Fruit fly (Drosophila melanogaster) Kc167 (cell line): ENCODE results near the gene ND-ASHI.

Experiments
- Myc ChIP-seq: fragments of >200 bp; optimal IDR thresholded peaks from 2 replicates; lab custom pipeline; 2017; ENCODE audit warnings: missing external identifiers
- Sin3A ChIP-seq: fragments of >200 bp; optimal IDR thresholded peaks from 2 replicates; lab custom pipeline; 2018; ENCODE audit warnings: missing external identifiers
- h ChIP-seq: fragments of >200 bp; optimal IDR thresholded peaks from 3 replicates; lab custom pipeline; 2018; ENCODE audit warnings: missing external identifiers
- insv ChIP-seq: fragments of >200 bp; optimal IDR thresholded peaks from 3 replicates; lab custom pipeline; 2018; ENCODE audit warnings: missing external identifiers
- psq ChIP-seq: fragments of >200 bp; optimal IDR thresholded peaks from 2 replicates; lab custom pipeline; 2017; ENCODE audit warnings: missing external identifiers
- ttk ChIP-seq: sonication (Bioruptor generic); optimal IDR thresholded peaks from 2 replicates; lab custom pipeline; 2017; ENCODE audit warnings: missing external identifiers

DNA sequence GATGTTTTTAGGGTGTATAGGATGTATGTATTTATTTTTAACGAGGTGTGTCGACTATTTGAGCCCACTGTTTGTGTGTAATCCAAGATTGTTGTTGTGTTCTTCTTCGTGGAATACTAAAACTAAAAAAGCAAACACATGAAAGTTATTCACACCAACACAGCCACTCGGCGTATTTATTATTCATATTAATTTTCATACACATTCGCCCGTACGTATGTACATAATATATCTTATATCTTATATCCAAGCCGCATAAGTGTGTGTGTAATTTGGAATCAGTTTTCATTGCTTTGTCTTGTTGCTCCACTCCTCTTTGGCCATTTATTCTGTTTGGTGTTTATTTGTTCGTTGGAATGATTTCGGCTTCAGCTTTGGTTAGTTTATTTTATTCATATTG is 31.7 kb upstream of the ND-ASHI start:
- TF ChIP-seq h: no peak
- no peak for TF ChIP-seq psq (lab: Kevin White, UChicago)
- no peak for TF ChIP-seq Myc (lab: Kevin White, UChicago)
- TF ChIP-seq ttk (lab: Kevin White, UChicago): no peak
- no peak for TF ChIP-seq Sin3A (lab: Kevin White, UChicago)
- no peak for TF ChIP-seq insv (lab: Kevin White, UChicago)
